Worm (Caenorhabditis elegans): Measurements from ENCODE around the gene pkc-3.
A peak's percentile ranks its signal among the peaks of the same experiment; 100 is the strongest.
"Not testable (repeated sequence)": the region's sequence is repeated elsewhere in the genome, so short reads cannot be mapped to it uniquely, and the experiment has no call there.

pkc-3 gene

ce11 chrII:5342412-5342811, 37.4 kb upstream of the pkc-3 start:
- TF ChIP-seq ets-4 (GFP tag; optimal IDR thresholded peaks at IDR 0.05) (no peak), nfyb-1 (GFP tag; IDR thresholded peaks at IDR 0.05) (0 out of 2 replicates have a peak, but pooled peaks have one; percentile 1)

- TF ChIP-seq ztf-22 (GFP tag; optimal IDR thresholded peaks at IDR 0.05) (no peak), F39B2.1 (GFP tag; IDR thresholded peaks at IDR 0.05) (no peak), zfh-2 (GFP tag; conservative IDR thresholded peaks at IDR 0.05) (no peak), F55B11.4 (tag; optimal IDR thresholded peaks at IDR 0.05; ENCODE audit: borderline replicate concordance, insufficient read depth) (no peak), tlf-1 (GFP tag; optimal IDR thresholded peaks at IDR 0.05) (no peak), ztf-26 (tag; optimal IDR thresholded peaks at IDR 0.05) (no peak)
Observed at ce11 chrII:5344775-5345174, 35.1 kb upstream of the pkc-3 start, which contains the start of gene F09E5.14. Gene F09E5.14, minus strand, starts transcription at chrII:5344875.

- TF ChIP-seq dox-1 (GFP tag; IDR thresholded peaks at IDR 0.05) = peak; percentile 98
- 0 out of 2 replicates have a peak, but pooled peaks have one; percentile 70 for TF ChIP-seq madf-3 (GFP tag; IDR thresholded peaks at IDR 0.05)
- TF ChIP-seq nfyb-1 (GFP tag; IDR thresholded peaks at IDR 0.05) = peak; percentile 95
- peak; percentile 85 for TF ChIP-seq C17E4.6 (GFP tag; IDR thresholded peaks at IDR 0.05)
- peak; percentile 74 for TF ChIP-seq egl-44 (GFP tag; IDR thresholded peaks at IDR 0.05)
- peak; percentile 75; the same call in 1 of the 2 replicates for TF ChIP-seq ztf-25 (GFP tag; IDR thresholded peaks at IDR 0.05)
- TF ChIP-seq aptf-3 (GFP tag; IDR thresholded peaks at IDR 0.05) = 0 out of 2 replicates have a peak, but pooled peaks have one; percentile 14
- TF ChIP-seq mcd-1 (GFP tag; IDR thresholded peaks at IDR 0.05) = peak; percentile 99
- peak; percentile 77; the same call in 1 of the 2 replicates for TF ChIP-seq Y53G8AR.9 (GFP tag; conservative IDR thresholded peaks at IDR 0.05)
- peak; percentile 73 for TF ChIP-seq egrh-3 (GFP tag; IDR thresholded peaks at IDR 0.05)
- peak; percentile 78 for TF ChIP-seq B0019.2 (GFP tag; conservative IDR thresholded peaks at IDR 0.05)
- TF ChIP-seq C06A6.2 (GFP tag; conservative IDR thresholded peaks at IDR 0.05) = peak; percentile 100
- peak; percentile 89 for TF ChIP-seq lin-54 (GFP tag; optimal IDR thresholded peaks at IDR 0.05)
- peak; percentile 70 for TF ChIP-seq F33H1.4 (GFP tag; IDR thresholded peaks at IDR 0.05)
- TF ChIP-seq let-526 (GFP tag; IDR thresholded peaks at IDR 0.05) = peak; percentile 89
- TF ChIP-seq lin-26 (GFP tag; IDR thresholded peaks at IDR 0.05) = peak; percentile 78
- TF ChIP-seq bed-2 (GFP tag; IDR thresholded peaks at IDR 0.05) = peak; percentile 67; the same call in 1 of the 2 replicates
- TF ChIP-seq D2030.7 (GFP tag; IDR thresholded peaks at IDR 0.05) = peak; percentile 90
- peak; percentile 74 for TF ChIP-seq hmg-1.2 (GFP tag; IDR thresholded peaks at IDR 0.05)
- TF ChIP-seq ceh-91 (GFP tag; IDR thresholded peaks at IDR 0.05) = peak; percentile 87
- peak; percentile 57; the same call in 1 of the 2 replicates for TF ChIP-seq attf-6 (GFP tag; IDR thresholded peaks at IDR 0.05)
- TF ChIP-seq lin-35 (GFP tag; optimal IDR thresholded peaks at IDR 0.05) = peak in 1 of 3 experiments; percentile 73
- TF ChIP-seq pbrm-1 (GFP tag; IDR thresholded peaks at IDR 0.05) = peak; percentile 96
- peak; percentile 83 for TF ChIP-seq cebp-1 (GFP tag; IDR thresholded peaks at IDR 0.05)
- TF ChIP-seq cebp-1 (tag; optimal IDR thresholded peaks at IDR 0.05) = peak; percentile 46
- peak; percentile 37 for TF ChIP-seq lin-40 (tag; optimal IDR thresholded peaks at IDR 0.05)
- peak; percentile 11 for TF ChIP-seq ztf-18 (tag; optimal IDR thresholded peaks at IDR 0.05)
- peak; percentile 91 for TF ChIP-seq Y95B8A.8 (GFP tag; IDR thresholded peaks at IDR 0.05)
- peak; percentile 95 for TF ChIP-seq ekl-4 (GFP tag; IDR thresholded peaks at IDR 0.05)
- peak; percentile 53 for TF ChIP-seq efl-1 (GFP tag; optimal IDR thresholded peaks at IDR 0.05)
- peak; percentile 69; the same call in 1 of the 2 replicates for TF ChIP-seq hsf-1 (GFP tag; IDR thresholded peaks at IDR 0.05)
- peak; percentile 72 for TF ChIP-seq attf-5 (GFP tag; optimal IDR thresholded peaks at IDR 0.05)
- peak; percentile 55 for TF ChIP-seq dpl-1 (GFP tag; optimal IDR thresholded peaks at IDR 0.05)
- TF ChIP-seq lir-1 (GFP tag; conservative IDR thresholded peaks at IDR 0.05) = peak; percentile 57; the same call in 1 of the 2 replicates
- not testable (repeated sequence) for TF ChIP-seq snpc-4 (GFP tag; optimal IDR thresholded peaks at IDR 0.05)
- TF ChIP-seq snpc-4 (tag; optimal IDR thresholded peaks at IDR 0.05) = peak in 1 of 4 experiments; percentile 36
- peak; percentile 58 for TF ChIP-seq madf-8 (GFP tag; conservative IDR thresholded peaks at IDR 0.05)
- peak; percentile 63 for TF ChIP-seq lsl-1 (GFP tag; optimal IDR thresholded peaks at IDR 0.05)
Observed at ce11 chrII:5346350-5346749, 33.5 kb upstream of the pkc-3 start.
